Fruit fly (Drosophila melanogaster) S2 (cell line): ENCODE results near the gene CG32017.

Source experiments
- CG8478 ChIP-seq: fragments of >200 bp; optimal IDR thresholded peaks from 2 replicates; lab custom pipeline; 2018
- CTCF ChIP-seq, 2 experiments: fragments of >200 bp; optimal IDR thresholded peaks; 2 replicates each; lab custom pipeline; 2018

- TF ChIP-seq CG8478 (no peak), CTCF (optimal IDR thresholded peaks at IDR 0.05; lab: Kevin White, UChicago) (peak; percentile 80 to 85)
Measured at dm6 chr4:1112867-1113769, 48.8 kb downstream of the CG32017 start.
